Fruit fly (Drosophila melanogaster): ENCODE results near the gene CG43342.

CG43342 gene

DNA sequence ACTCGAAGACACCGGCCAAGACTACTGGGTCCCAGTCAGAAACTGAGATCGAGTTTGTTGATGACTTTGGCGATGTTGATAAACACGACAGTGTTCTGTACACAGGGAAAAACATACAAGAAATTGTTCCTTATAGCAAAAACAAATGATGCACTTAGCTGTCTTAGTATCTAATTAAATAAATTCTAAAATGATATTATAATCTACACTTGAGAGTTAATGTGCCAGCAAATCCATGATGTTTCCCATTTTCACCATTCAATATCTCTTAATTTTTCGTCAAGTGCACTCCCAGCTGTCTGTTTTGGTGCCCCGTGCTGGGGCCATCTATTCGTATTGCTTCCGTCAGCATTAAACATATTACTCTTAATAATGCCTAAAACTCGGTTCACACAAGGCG is 19.1 kb downstream of the CG43342 start:
- TF ChIP-seq Hmr (GFP tag; optimal IDR thresholded peaks at IDR 0.05) (no peak), bowl (GFP tag; IDR thresholded peaks at IDR 0.05) (no peak), cwo (GFP tag; optimal IDR thresholded peaks at IDR 0.05) (peak; percentile 25), Hr39 (optimal IDR thresholded peaks at IDR 0.05) (no peak), ken (GFP tag; IDR thresholded peaks at IDR 0.05) (no peak), da (GFP tag; optimal IDR thresholded peaks at IDR 0.05) (no peak), CG1647 (GFP tag; optimal IDR thresholded peaks at IDR 0.05) (no peak), CG6683 (GFP tag; optimal IDR thresholded peaks at IDR 0.05) (no peak), ranshi (GFP tag; IDR thresholded peaks at IDR 0.05) (peak; percentile 54; the same call in 1 of the 2 replicates), CG10274 (GFP tag; optimal IDR thresholded peaks at IDR 0.05) (no peak), Hey (tag; optimal IDR thresholded peaks at IDR 0.05) (no peak), fd96Cb (tag; optimal IDR thresholded peaks at IDR 0.05) (peak; percentile 18), CG6791 (GFP tag; IDR thresholded peaks at IDR 0.05; ENCODE audit: partially characterized antibody) (no peak), Dad (GFP tag; optimal IDR thresholded peaks at IDR 0.05) (no peak), gcm (GFP tag; optimal IDR thresholded peaks at IDR 0.05) (no peak), CG7745 (tag; optimal IDR thresholded peaks at IDR 0.05) (no peak), tna (GFP tag; IDR thresholded peaks at IDR 0.05; ENCODE audit: partially characterized antibody) (no peak), CG18619 (GFP tag; optimal IDR thresholded peaks at IDR 0.05) (no peak), CrebB (tag; optimal IDR thresholded peaks at IDR 0.05) (no peak), zf30C (GFP tag; optimal IDR thresholded peaks at IDR 0.05) (no peak), NFAT (GFP tag; IDR thresholded peaks at IDR 0.05) (peak; percentile 60), CG12155 (GFP tag; optimal IDR thresholded peaks at IDR 0.05) (no peak), CG31224 (GFP tag; IDR thresholded peaks at IDR 0.05) (peak; percentile 42; the same call in 1 of the 2 replicates), wek (GFP tag; optimal IDR thresholded peaks at IDR 0.05) (no peak), shn (GFP tag; optimal IDR thresholded peaks at IDR 0.05) (no peak), Hr3 (GFP tag; optimal IDR thresholded peaks at IDR 0.05) (no peak), CG4707 (GFP tag; optimal IDR thresholded peaks at IDR 0.05) (no peak), tin (GFP tag; optimal IDR thresholded peaks at IDR 0.05) (peak; percentile 3), ind (GFP tag; optimal IDR thresholded peaks at IDR 0.05) (peak; percentile 25), CG15479 (GFP tag; optimal IDR thresholded peaks at IDR 0.05) (no peak), CG14050 (GFP tag; IDR thresholded peaks at IDR 0.05) (no peak), dmrt11E (tag; optimal IDR thresholded peaks at IDR 0.05) (no peak), pnt (GFP tag; optimal IDR thresholded peaks at IDR 0.05) (no peak), Six4 (GFP tag; optimal IDR thresholded peaks at IDR 0.05) (no peak), sens-2 (GFP tag; IDR thresholded peaks at IDR 0.05) (no peak), CG8089 (GFP tag; optimal IDR thresholded peaks at IDR 0.05) (no peak), CG2712 (tag; optimal IDR thresholded peaks at IDR 0.05) (no peak), CG6813 (GFP tag; optimal IDR thresholded peaks at IDR 0.05) (no peak), CG17568 (GFP tag; optimal IDR thresholded peaks at IDR 0.05) (no peak), Scr (GFP tag; IDR thresholded peaks at IDR 0.05; ENCODE audit: partially characterized antibody) (no peak), HmgD (GFP tag; optimal IDR thresholded peaks at IDR 0.05) (no peak), CG31365 (tag; optimal IDR thresholded peaks at IDR 0.05) (no peak), CG10565 (GFP tag; optimal IDR thresholded peaks at IDR 0.05) (no peak), CG9727 (GFP tag; optimal IDR thresholded peaks at IDR 0.05) (peak; percentile 37), insv (GFP tag; optimal IDR thresholded peaks at IDR 0.05) (no peak), caup (GFP tag; optimal IDR thresholded peaks at IDR 0.05; ENCODE audit: severe bottlenecking) (no peak), H2.0 (GFP tag; IDR thresholded peaks at IDR 0.05) (no peak), dati (GFP tag; IDR thresholded peaks at IDR 0.05) (no peak), Elba2 (GFP tag; optimal IDR thresholded peaks at IDR 0.05) (no peak), CG13424 (tag; optimal IDR thresholded peaks at IDR 0.05) (no peak), CG15011 (GFP tag; optimal IDR thresholded peaks at IDR 0.05) (no peak), Adf1 (GFP tag; IDR thresholded peaks at IDR 0.05) (no peak)
